Fruit fly (Drosophila melanogaster) whole organism, wandering third instar larva: ENCODE measurements around the gene Mocs2B.

Source experiments
- Dfd ChIP-seq: fragments of >200 bp; optimal IDR thresholded peaks from 2 replicates; lab custom pipeline; 2017; ENCODE audit warnings: missing biosample characterization, missing genetic modification characterization
- dl ChIP-seq, 2 experiments: fragments of 175-275, 200-275 bp in 1 of 2; fragments of 200-275 bp in 1 of 2; sonication (Bioruptor generic); optimal IDR thresholded peaks; lab custom pipeline; 2018; ENCODE audit warnings: mild to moderate bottlenecking in 2 of 2, missing biosample characterization in 2 of 2, missing genetic modification characterization in 2 of 2, moderate library complexity in 2 of 2; ENCODE audit not compliant: partially characterized antibody in 2 of 2, insufficient read depth in 1 of 2
- dmrt93B ChIP-seq: fragments of 200-800 bp; sonication (Bioruptor generic); optimal IDR thresholded peaks from 2 replicates; lab custom pipeline; 2018; ENCODE audit warnings: missing biosample characterization, mild to moderate bottlenecking, missing genetic modification characterization
- foxo ChIP-seq, 2 experiments: fragments of 200-800 bp; sonication (Bioruptor generic); optimal IDR thresholded peaks; 2 replicates in 1 of 2; 3 replicates in 1 of 2; lab custom pipeline; 2016 to 2017; ENCODE audit warnings: missing biosample characterization in 2 of 2, missing genetic modification characterization in 2 of 2
- lola ChIP-seq: fragments of >200 bp; optimal IDR thresholded peaks from 2 replicates; lab custom pipeline; 2017; ENCODE audit warnings: missing biosample characterization, missing genetic modification characterization
- pan ChIP-seq: fragments of >200 bp; optimal IDR thresholded peaks from 2 replicates; lab custom pipeline; 2017
- woc ChIP-seq: sonication (Bioruptor generic); optimal IDR thresholded peaks from 2 replicates; lab custom pipeline; 2016; ENCODE audit warnings: missing biosample characterization, mild to moderate bottlenecking, missing genetic modification characterization

dm6 chr3R:25127231-25127689, at the start of gene Mocs2B, which contains the start of the genes Mocs2A and Clbn:
- no peak for TF ChIP-seq dmrt93B
- TF ChIP-seq lola (GFP tag; lab: Kevin White, UChicago), result no peak
- no peak for TF ChIP-seq dl (GFP tag; optimal IDR thresholded peaks at IDR 0.05; lab: Kevin White, UChicago; ENCODE audit: insufficient read depth in 1 of 2, partially characterized antibody in 2 of 2)
- no peak for TF ChIP-seq Dfd
- TF ChIP-seq pan (lab: Kevin White, UChicago), result no peak
- no peak for TF ChIP-seq woc (GFP tag; lab: Kevin White, UChicago)
- TF ChIP-seq foxo (GFP tag; optimal IDR thresholded peaks at IDR 0.05; lab: Kevin White, UChicago), result no peak
